Fruit fly (Drosophila melanogaster): ENCODE results near the gene CG18558.
A peak's percentile ranks its signal among the peaks of the same experiment; 100 is the strongest.

CG18558 gene

DNA sequence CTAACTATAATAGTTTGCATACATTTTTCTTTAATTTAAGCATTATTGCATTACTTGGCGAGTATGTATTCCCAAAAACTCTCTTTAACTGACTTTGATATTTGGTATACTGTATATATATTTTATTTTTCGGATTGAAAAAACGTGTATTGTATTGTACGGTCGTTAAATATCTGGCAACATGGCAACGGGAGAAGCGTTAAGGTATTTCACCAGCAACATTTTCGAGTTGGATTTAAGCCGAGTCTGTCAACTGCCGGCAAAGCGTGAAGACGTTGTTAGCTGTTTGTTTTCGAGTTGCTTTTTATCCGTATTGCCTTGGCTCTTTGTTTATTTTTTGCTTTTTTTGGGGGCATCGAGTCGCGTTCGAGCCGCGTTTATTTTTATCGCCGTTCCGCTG is 4.5 kb downstream of the CG18558 start, which contains the start of gene CG2975 (continued):
- TF ChIP-seq ranshi (GFP tag; IDR thresholded peaks at IDR 0.05), result 0 out of 2 replicates have a peak, but pooled peaks have one; percentile 21
- no peak for TF ChIP-seq CG9817 (tag; optimal IDR thresholded peaks at IDR 0.05)
- TF ChIP-seq NfI (GFP tag; optimal IDR thresholded peaks at IDR 0.05), result no peak
- no peak for TF ChIP-seq sug (tag; optimal IDR thresholded peaks at IDR 0.05)
- no peak for TF ChIP-seq H2.0 (GFP tag; IDR thresholded peaks at IDR 0.05)
- peak; percentile 94 for TF ChIP-seq CG11504 (tag; optimal IDR thresholded peaks at IDR 0.05)
- no peak for TF ChIP-seq CG2129 (GFP tag; IDR thresholded peaks at IDR 0.05; ENCODE audit: partially characterized antibody)
- no peak for TF ChIP-seq CG12236 (GFP tag; optimal IDR thresholded peaks at IDR 0.05)
- TF ChIP-seq sd (tag; optimal IDR thresholded peaks at IDR 0.05), result no peak

DNA sequence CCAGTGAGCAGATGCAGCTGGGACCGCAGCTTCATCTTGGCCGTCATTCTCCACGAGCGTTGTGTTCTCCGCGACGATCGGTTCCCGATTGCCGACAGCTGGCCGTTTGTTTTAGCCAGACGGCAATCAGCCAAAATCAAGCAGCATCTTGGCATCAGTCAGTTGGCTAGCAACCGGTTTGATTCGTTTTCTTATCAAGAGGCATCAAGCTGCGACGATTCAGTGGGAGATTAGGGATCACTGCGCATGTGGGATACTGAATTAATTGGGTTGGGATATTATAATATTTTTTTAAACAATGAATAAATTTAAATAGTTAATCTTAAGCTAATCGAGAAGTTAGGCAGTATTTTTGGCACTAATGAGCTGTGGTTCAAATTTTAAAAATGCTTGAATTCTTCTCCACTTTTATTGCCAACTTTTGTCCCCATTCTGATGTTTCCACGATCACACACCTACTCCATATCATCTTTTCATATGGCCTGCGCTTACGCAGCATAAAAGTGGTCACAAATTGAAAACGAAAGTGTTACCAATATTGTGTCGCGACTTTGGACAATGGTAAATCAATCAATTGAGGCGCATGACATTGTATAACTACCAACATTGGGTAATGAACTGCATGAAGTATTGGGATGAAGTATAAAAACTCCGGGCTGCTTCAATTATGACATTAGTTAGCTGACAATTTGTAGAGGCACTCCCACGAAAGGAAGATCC is 6.4 kb downstream of the CG18558 start, which contains the start of the genes CG3119 and Cpr23B:
CG3119 (minus strand) TSS at position 92 of the 720 bp plus-strand sequence.
Cpr23B (plus strand) TSS at position 670 of the 720 bp plus-strand sequence.
- peak; percentile 40 for TF ChIP-seq abd-A (tag; optimal IDR thresholded peaks at IDR 0.05)
- no peak for TF ChIP-seq CG16779 (GFP tag; IDR thresholded peaks at IDR 0.05)
- no peak for TF ChIP-seq CG4424 (GFP tag; optimal IDR thresholded peaks at IDR 0.05)
- TF ChIP-seq CG10274 (GFP tag; optimal IDR thresholded peaks at IDR 0.05), result no peak
- TF ChIP-seq Ets65A (GFP tag), result no peak
- TF ChIP-seq klu (GFP tag; IDR thresholded peaks at IDR 0.05), result no peak
- TF ChIP-seq CG3847 (GFP tag; IDR thresholded peaks at IDR 0.05), result no peak
- no peak for TF ChIP-seq CG17385 (GFP tag; optimal IDR thresholded peaks at IDR 0.05)
- no peak for TF ChIP-seq lola (GFP tag; optimal IDR thresholded peaks at IDR 0.05)
- peak; percentile 44 for TF ChIP-seq Deaf1 (tag; optimal IDR thresholded peaks at IDR 0.05)
- no peak for TF ChIP-seq D (optimal IDR thresholded peaks at IDR 0.05)
- TF ChIP-seq D (GFP tag; optimal IDR thresholded peaks at IDR 0.05), result no peak
- TF ChIP-seq chinmo (GFP tag; IDR thresholded peaks at IDR 0.05; ENCODE audit: partially characterized antibody), result peak; percentile 51; the same call in 1 of the 4 replicates
- no peak for TF ChIP-seq CG32532 (GFP tag; IDR thresholded peaks at IDR 0.05)
- no peak for TF ChIP-seq run (tag; optimal IDR thresholded peaks at IDR 0.05)
- no peak for TF ChIP-seq slp2 (GFP tag; optimal IDR thresholded peaks at IDR 0.05)
- no peak for TF ChIP-seq CG5953 (GFP tag; IDR thresholded peaks at IDR 0.05)
- TF ChIP-seq Blimp-1 (GFP tag; optimal IDR thresholded peaks at IDR 0.05), result peak; percentile 56
- no peak for TF ChIP-seq CkIIα-i1 (GFP tag; IDR thresholded peaks at IDR 0.05)
- peak; percentile 29; the same call in 1 of the 2 replicates for TF ChIP-seq vvl (GFP tag; IDR thresholded peaks at IDR 0.05)
- no peak for TF ChIP-seq Elba2 (GFP tag; optimal IDR thresholded peaks at IDR 0.05)
- no peak for TF ChIP-seq crol (GFP tag; IDR thresholded peaks at IDR 0.05)
- TF ChIP-seq grn (GFP tag; optimal IDR thresholded peaks at IDR 0.05), result peak; percentile 85
- TF ChIP-seq CG43689 (GFP tag; IDR thresholded peaks at IDR 0.05), result no peak
- TF ChIP-seq CG13894 (tag; optimal IDR thresholded peaks at IDR 0.05), result peak; percentile 12
- no peak for TF ChIP-seq stc (GFP tag; IDR thresholded peaks at IDR 0.05)
- TF ChIP-seq CG7357 (GFP tag; IDR thresholded peaks at IDR 0.05), result no peak
- no peak for TF ChIP-seq CG6854 (GFP tag; optimal IDR thresholded peaks at IDR 0.05)
- no peak for TF ChIP-seq CG15479 (GFP tag; optimal IDR thresholded peaks at IDR 0.05)
- peak; percentile 79 for TF ChIP-seq CG12769 (tag; optimal IDR thresholded peaks at IDR 0.05)
- no peak for TF ChIP-seq H2.0 (GFP tag; IDR thresholded peaks at IDR 0.05)
